Worm (Caenorhabditis elegans): Measurements from ENCODE around the gene gldi-2.
A peak's percentile ranks its signal among the peaks of the same experiment; 100 is the strongest.

DNA sequence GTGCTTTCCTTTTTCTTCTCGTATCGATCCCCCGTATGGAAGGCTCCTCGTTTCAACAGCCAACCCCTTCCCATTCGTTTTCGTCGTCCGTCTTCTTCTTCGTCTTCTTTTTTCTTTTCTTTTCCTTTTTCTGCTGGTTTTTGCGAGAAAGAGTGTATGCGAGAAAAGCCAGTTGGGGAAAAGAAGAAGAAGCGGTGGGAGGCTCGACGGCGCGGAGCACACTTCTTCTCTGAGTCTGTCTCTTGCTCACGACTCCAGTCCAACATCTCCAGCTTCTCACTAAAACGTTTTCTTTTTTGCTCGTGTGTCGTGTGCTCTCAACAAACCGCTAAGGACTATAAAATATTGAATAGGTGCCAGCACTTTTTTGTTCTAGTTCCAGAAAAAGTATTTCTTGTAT, 25.3 kb downstream of the gldi-2 start:
- TF ChIP-seq sea-2 (GFP tag; optimal IDR thresholded peaks at IDR 0.05), result no peak
- no peak for TF ChIP-seq nhr-12 (tag; optimal IDR thresholded peaks at IDR 0.05)
- no peak for TF ChIP-seq nhr-25 (tag; optimal IDR thresholded peaks at IDR 0.05)
- no peak for TF ChIP-seq unc-62 (GFP tag; optimal IDR thresholded peaks at IDR 0.05)
- TF ChIP-seq nhr-11 (tag; optimal IDR thresholded peaks at IDR 0.05), result no peak
- no peak for TF ChIP-seq fos-1 (tag; optimal IDR thresholded peaks at IDR 0.05)
- TF ChIP-seq hmg-11 (tag; optimal IDR thresholded peaks at IDR 0.05), result peak; percentile 29

All from whole organism, L3 larva.